Worm (Caenorhabditis elegans) whole organism, L1 larva: ENCODE data around the gene D1046.4.

Experiments used
- C04F5.9 ChIP-seq: sonication (generic microtip); optimal IDR thresholded peaks from 2 replicates; lab custom pipeline; 2016; ENCODE audit warnings: missing genetic modification characterization, missing compliant biosample characterization
- C34B4.2 ChIP-seq: sonication (generic microtip); optimal IDR thresholded peaks from 2 replicates; lab custom pipeline; 2017; ENCODE audit warnings: mild to moderate bottlenecking, missing genetic modification characterization, missing compliant biosample characterization
- F16B12.6 ChIP-seq: fragments of 150-350 bp; optimal IDR thresholded peaks from 2 replicates; lab custom pipeline; 2014; ENCODE audit warnings: missing biosample characterization, missing genetic modification characterization
- Y116A8C.19 ChIP-seq: sonication (generic microtip); optimal IDR thresholded peaks from 2 replicates; lab custom pipeline; 2016; ENCODE audit warnings: missing compliant biosample characterization, missing genetic modification characterization, borderline replicate concordance
- ama-1 ChIP-seq: fragments of 150-350 bp; optimal IDR thresholded peaks from 2 replicates; lab custom pipeline; 2014
- ceh-63 ChIP-seq: fragments of 200-800 bp; sonication (Bioruptor generic); optimal IDR thresholded peaks from 2 replicates; lab custom pipeline; 2018; ENCODE audit warnings: mild to moderate bottlenecking, missing genetic modification characterization, missing compliant biosample characterization
- ceh-8 ChIP-seq: fragments of 200-800 bp; sonication (Bioruptor generic); optimal IDR thresholded peaks from 2 replicates; lab custom pipeline; 2018; ENCODE audit warnings: mild to moderate bottlenecking, missing genetic modification characterization, moderate library complexity, missing compliant biosample characterization
- ceh-82 ChIP-seq, 3 experiments: fragments of 150-350 bp in 1 of 3; sonication (generic microtip) in 2 of 3; optimal IDR thresholded peaks; 2 replicates each; lab custom pipeline; 2014 to 2017; ENCODE audit warnings: missing biosample characterization in 3 of 3, missing genetic modification characterization in 3 of 3
- ceh-88 ChIP-seq: fragments of 200-800 bp; sonication (Bioruptor generic); IDR thresholded peaks from 2 replicates; pipeline ENCODE4 v1.3.6; 2022; ENCODE audit warnings: missing genetic modification characterization, missing compliant biosample characterization
- ces-1 ChIP-seq: fragments of 150-350 bp; optimal IDR thresholded peaks from 2 replicates; lab custom pipeline; 2014; ENCODE audit warnings: missing biosample characterization, missing genetic modification reagents, missing genetic modification characterization
- dpl-1 ChIP-seq, 3 experiments: fragments of 150-350 bp in 2 of 3; sonication (generic microtip) in 1 of 3; optimal IDR thresholded peaks; 2 replicates each; lab custom pipeline; 2014 to 2017; ENCODE audit warnings: missing biosample characterization in 3 of 3, missing genetic modification characterization in 3 of 3, missing genetic modification reagents in 3 of 3
- efl-1 ChIP-seq, 4 experiments: fragments of 150-350 bp; optimal IDR thresholded peaks in 3 of 4; peaks in 1 of 4; 1 replicate in 1 of 4; 2 replicates in 3 of 4; lab custom pipeline; 2014; ENCODE audit warnings: missing biosample characterization in 2 of 4, missing genetic modification characterization in 2 of 4, missing genetic modification reagents in 2 of 4
- fkh-4 ChIP-seq: sonication (generic microtip); optimal IDR thresholded peaks from 2 replicates; lab custom pipeline; 2016; ENCODE audit warnings: missing compliant biosample characterization, missing genetic modification characterization, borderline replicate concordance
- fkh-8 ChIP-seq: sonication (generic microtip); optimal IDR thresholded peaks from 2 replicates; lab custom pipeline; 2016; ENCODE audit warnings: mild to moderate bottlenecking, missing genetic modification characterization, missing compliant biosample characterization
- fos-1 ChIP-seq: fragments of 150-350 bp; optimal IDR thresholded peaks from 2 replicates; lab custom pipeline; 2014; ENCODE audit warnings: missing biosample characterization, missing genetic modification characterization
- hlh-4 ChIP-seq: sonication (generic microtip); optimal IDR thresholded peaks from 2 replicates; lab custom pipeline; 2016; ENCODE audit warnings: mild to moderate bottlenecking, missing genetic modification characterization, missing compliant biosample characterization
- isw-1 ChIP-seq: fragments of 200-800 bp; sonication (Bioruptor generic); IDR thresholded peaks from 2 replicates; pipeline ENCODE4 v1.3.6; 2022; ENCODE audit warnings: missing genetic modification characterization, missing compliant biosample characterization
- lin-13 ChIP-seq: fragments of 150-350 bp; optimal IDR thresholded peaks from 2 replicates; lab custom pipeline; 2014; ENCODE audit warnings: missing biosample characterization, missing genetic modification reagents, missing genetic modification characterization
- lin-14 ChIP-seq: fragments of 200-800 bp; sonication (Bioruptor generic); optimal IDR thresholded peaks from 2 replicates; lab custom pipeline; 2018; ENCODE audit warnings: mild to moderate bottlenecking, missing genetic modification characterization, moderate library complexity, missing compliant biosample characterization
- lin-39 ChIP-seq: fragments of 150-350 bp; optimal IDR thresholded peaks from 2 replicates; lab custom pipeline; 2014; ENCODE audit warnings: missing biosample characterization, missing genetic modification reagents, missing genetic modification characterization
- lsy-2 ChIP-seq, 2 experiments: fragments of 150-350 bp; optimal IDR thresholded peaks; 2 replicates each; lab custom pipeline; 2014; ENCODE audit warnings: missing biosample characterization in 2 of 2, missing genetic modification characterization in 2 of 2
- mdl-1 ChIP-seq, 2 experiments: fragments of 150-350 bp; optimal IDR thresholded peaks; 2 replicates each; lab custom pipeline; 2014 to 2017; ENCODE audit warnings: missing biosample characterization in 2 of 2, missing genetic modification characterization in 2 of 2, inconsistent platforms in 1 of 2
- mef-2 ChIP-seq: fragments of 150-350 bp; optimal IDR thresholded peaks from 2 replicates; lab custom pipeline; 2014; ENCODE audit warnings: missing biosample characterization, missing genetic modification characterization
- mep-1 ChIP-seq: fragments of 150-350 bp; optimal IDR thresholded peaks from 2 replicates; lab custom pipeline; 2014; ENCODE audit warnings: missing biosample characterization, missing genetic modification characterization
- nhr-11 ChIP-seq: fragments of 150-350 bp; optimal IDR thresholded peaks from 2 replicates; lab custom pipeline; 2014; ENCODE audit warnings: missing biosample characterization, missing genetic modification characterization
- nhr-47 ChIP-seq: sonication (generic microtip); optimal IDR thresholded peaks from 2 replicates; lab custom pipeline; 2016; ENCODE audit warnings: mild to moderate bottlenecking, missing genetic modification characterization, moderate library complexity, missing compliant biosample characterization
- nhr-71 ChIP-seq: sonication (generic microtip); optimal IDR thresholded peaks from 2 replicates; lab custom pipeline; 2016; ENCODE audit warnings: mild to moderate bottlenecking, missing genetic modification characterization, moderate library complexity, missing compliant biosample characterization
- nhr-76 ChIP-seq: sonication (generic microtip); optimal IDR thresholded peaks from 2 replicates; lab custom pipeline; 2017; ENCODE audit warnings: missing biosample characterization, missing genetic modification characterization
- nhr-77 ChIP-seq: fragments of 150-350 bp; optimal IDR thresholded peaks from 2 replicates; lab custom pipeline; 2014; ENCODE audit warnings: missing biosample characterization, missing genetic modification characterization
- nhr-85 ChIP-seq: sonication (generic microtip); peaks from one replicate; lab custom pipeline; 2016; ENCODE audit warnings: missing genetic modification characterization, inconsistent platforms, missing compliant biosample characterization
- nhr-90 ChIP-seq: sonication (generic microtip); optimal IDR thresholded peaks from 2 replicates; lab custom pipeline; 2016; ENCODE audit warnings: mild to moderate bottlenecking, missing genetic modification characterization, missing compliant biosample characterization; ENCODE audit not compliant: poor library complexity
- pag-3 ChIP-seq: sonication (generic microtip); optimal IDR thresholded peaks from 2 replicates; lab custom pipeline; 2017; ENCODE audit warnings: missing genetic modification characterization, mild to moderate bottlenecking, missing compliant biosample characterization, antibody characterized with exemption, borderline replicate concordance; ENCODE audit not compliant: insufficient read depth
- skn-1 ChIP-seq: fragments of 150-350 bp; optimal IDR thresholded peaks from 2 replicates; lab custom pipeline; 2014; ENCODE audit warnings: missing biosample characterization, missing genetic modification characterization
- snu-23 ChIP-seq: sonication (generic microtip); optimal IDR thresholded peaks from 2 replicates; lab custom pipeline; 2016; ENCODE audit warnings: missing genetic modification characterization, missing compliant biosample characterization
- sox-4 ChIP-seq: sonication (generic microtip); optimal IDR thresholded peaks from 2 replicates; lab custom pipeline; 2016; ENCODE audit warnings: missing genetic modification characterization, missing compliant biosample characterization
- sptf-1 ChIP-seq: fragments of 150-350 bp; optimal IDR thresholded peaks from 2 replicates; lab custom pipeline; 2014; ENCODE audit warnings: missing biosample characterization, missing genetic modification characterization
- sup-37 ChIP-seq: fragments of 200-800 bp; sonication (Bioruptor generic); optimal IDR thresholded peaks from 2 replicates; lab custom pipeline; 2018; ENCODE audit warnings: mild to moderate bottlenecking, missing genetic modification characterization, missing compliant biosample characterization
- unc-130 ChIP-seq: fragments of 150-350 bp; optimal IDR thresholded peaks from 2 replicates; lab custom pipeline; 2017; ENCODE audit warnings: missing biosample characterization, missing genetic modification characterization, inconsistent platforms
- unc-30 ChIP-seq: sonication (generic microtip); optimal IDR thresholded peaks from 2 replicates; lab custom pipeline; 2017; ENCODE audit warnings: missing biosample characterization, missing genetic modification characterization
- unc-62 ChIP-seq: fragments of 150-350 bp; optimal IDR thresholded peaks from 2 replicates; lab custom pipeline; 2014; ENCODE audit warnings: missing biosample characterization, missing genetic modification reagents, missing genetic modification characterization
- unc-98 ChIP-seq: fragments of 200-800 bp; sonication (Bioruptor generic); IDR thresholded peaks from 2 replicates; pipeline ENCODE4 v1.3.6; 2022; ENCODE audit warnings: missing genetic modification characterization, missing compliant biosample characterization
- vab-15 ChIP-seq: sonication (generic microtip); optimal IDR thresholded peaks from 2 replicates; lab custom pipeline; 2017; ENCODE audit warnings: missing genotype, mild to moderate bottlenecking, missing genetic modification characterization, missing compliant biosample characterization
- xbp-1 ChIP-seq: sonication (generic microtip); optimal IDR thresholded peaks from 2 replicates; lab custom pipeline; 2016; ENCODE audit warnings: missing genetic modification characterization, missing compliant biosample characterization
- zag-1 ChIP-seq: fragments of 150-350 bp; optimal IDR thresholded peaks from 2 replicates; lab custom pipeline; 2014; ENCODE audit warnings: missing biosample characterization, missing genetic modification characterization
- zip-4 ChIP-seq: fragments of 200-800 bp; sonication (Bioruptor generic); optimal IDR thresholded peaks from 2 replicates; lab custom pipeline; 2018; ENCODE audit warnings: mild to moderate bottlenecking, missing genetic modification characterization, moderate library complexity, missing compliant biosample characterization

D1046.4 gene

DNA sequence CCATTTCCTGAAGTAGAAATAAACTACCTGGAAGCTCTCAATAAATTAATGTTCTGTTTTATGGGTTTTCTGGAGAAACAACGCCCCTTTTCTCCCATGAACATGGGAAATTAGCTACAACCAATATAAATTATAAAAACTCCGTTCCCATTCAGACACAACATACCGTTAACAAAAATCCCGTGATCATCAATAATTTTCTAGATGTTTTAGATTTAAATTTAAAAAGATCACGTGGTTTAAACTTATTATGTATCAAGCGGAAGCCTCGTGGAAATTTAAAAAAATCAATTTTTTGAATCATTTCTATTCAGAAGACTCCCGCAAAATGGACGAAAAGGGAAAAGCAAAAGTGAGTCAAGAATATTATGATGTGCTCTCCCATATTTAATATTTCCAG, 32.2 kb downstream of the D1046.4 start, which contains the start of gene C53B4.2:
C53B4.2 (plus strand) TSS at position 301 of the 400 bp plus-strand sequence.
- no peak for TF ChIP-seq fos-1 (tag; lab: Kevin White, UChicago)
- TF ChIP-seq nhr-85 = no peak
- TF ChIP-seq mep-1 (tag; lab: Kevin White, UChicago) = no peak
- no peak for TF ChIP-seq vab-15 (tag; lab: Kevin White, UChicago)
- no peak for TF ChIP-seq unc-30 (tag; lab: Kevin White, UChicago)
- TF ChIP-seq sptf-1 (tag; lab: Kevin White, UChicago) = no peak
- no peak for TF ChIP-seq lin-14
- TF ChIP-seq Y116A8C.19 (tag; lab: Kevin White, UChicago) = no peak
- no peak for TF ChIP-seq skn-1 (tag; lab: Kevin White, UChicago)
- no peak for TF ChIP-seq ama-1 (lab: Kevin White, UChicago)
- TF ChIP-seq fkh-8 (tag; lab: Kevin White, UChicago) = no peak
- TF ChIP-seq C04F5.9 (tag; lab: Kevin White, UChicago) = no peak
- TF ChIP-seq unc-62 = no peak
- no peak for TF ChIP-seq sup-37 (GFP tag; lab: Kevin White, UChicago)
- no peak for TF ChIP-seq lin-39 (tag; lab: Kevin White, UChicago)

DNA sequence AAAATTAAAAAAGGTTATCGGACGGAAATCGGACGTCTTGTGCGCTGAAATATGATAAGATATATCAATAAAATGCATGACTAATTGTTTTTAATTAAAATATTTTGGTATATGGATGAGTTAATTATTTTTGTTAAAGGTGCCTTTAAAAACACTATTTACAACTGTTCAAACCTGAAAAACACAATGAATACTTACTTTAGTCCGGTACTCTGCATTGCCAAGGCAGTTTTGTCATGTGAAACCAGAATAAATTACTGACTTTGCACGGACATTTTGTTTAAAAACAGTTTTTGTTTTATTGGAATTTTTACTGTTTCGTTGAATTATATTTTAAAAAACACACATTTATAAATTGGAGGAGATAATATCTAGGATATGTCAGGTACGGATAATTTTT, 34.3 kb downstream of the D1046.4 start, which contains the start of gene suex-2:
suex-2 (plus strand) TSS at position 301 of the 400 bp plus-strand sequence.
- TF ChIP-seq nhr-90 (tag; lab: Kevin White, UChicago) = no peak
- TF ChIP-seq efl-1 (optimal IDR thresholded peaks at IDR 0.05; lab: Kevin White, UChicago) = no peak
- peak in 1 of 2 experiments; percentile 63 for TF ChIP-seq efl-1 (GFP tag; optimal IDR thresholded peaks at IDR 0.05 in 1 of 2; lab: Kevin White, UChicago)

DNA sequence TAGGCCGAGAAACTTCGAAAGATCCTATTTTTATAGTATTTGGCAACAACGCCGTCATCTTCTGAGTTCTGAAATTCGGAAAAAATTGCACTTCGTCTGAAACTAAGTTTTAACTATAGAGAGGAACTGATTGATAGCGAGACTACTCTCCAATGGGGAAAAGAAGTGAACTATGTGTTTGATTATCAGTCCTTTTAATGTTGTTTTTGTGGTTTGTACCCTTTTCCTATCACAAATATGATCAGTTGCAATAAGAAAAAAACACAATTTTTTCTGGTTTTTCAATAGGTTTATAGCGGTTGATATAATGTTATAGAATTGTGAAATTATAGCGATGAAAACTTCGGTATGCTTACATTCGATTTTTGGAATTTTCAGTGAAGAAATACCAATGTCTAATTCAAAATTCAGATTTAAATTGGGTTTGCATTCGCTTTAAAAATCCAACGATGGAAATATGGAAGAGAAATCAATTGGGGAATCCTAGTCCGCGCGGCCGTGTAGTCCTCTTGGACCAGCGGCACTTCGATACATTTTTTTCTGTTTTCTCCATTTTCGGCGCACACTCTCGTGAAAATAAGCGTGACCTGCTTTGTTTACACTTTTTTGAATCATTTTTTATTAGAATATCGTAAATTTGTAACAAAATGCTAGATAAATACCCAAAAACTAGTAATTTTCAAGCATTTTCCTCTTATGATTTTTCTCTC, 39.7 kb downstream of the D1046.4 start, which contains the start of gene C53B4.3:
C53B4.3 (minus strand) TSS at position 464 of the 710 bp plus-strand sequence.
- peak; percentile 68 for TF ChIP-seq vab-15 (tag; lab: Kevin White, UChicago)
- no peak for TF ChIP-seq ama-1 (lab: Kevin White, UChicago)
- no peak for TF ChIP-seq fos-1 (tag; lab: Kevin White, UChicago)
- TF ChIP-seq lsy-2 (tag; optimal IDR thresholded peaks at IDR 0.05; lab: Kevin White, UChicago) = peak; percentile 66 to 79
- TF ChIP-seq sox-4 = peak; percentile 95
- peak; percentile 68 for TF ChIP-seq isw-1 (GFP tag; lab: Robert Waterston, UW)
- peak in 1 of 2 experiments; percentile 42 for TF ChIP-seq mdl-1 (tag; optimal IDR thresholded peaks at IDR 0.05; lab: Kevin White, UChicago)
- peak; percentile 63 to 67 for TF ChIP-seq efl-1 (optimal IDR thresholded peaks at IDR 0.05; lab: Kevin White, UChicago)
- peak; percentile 59 to 95 for TF ChIP-seq efl-1 (GFP tag; optimal IDR thresholded peaks at IDR 0.05 in 1 of 2; lab: Kevin White, UChicago)
- TF ChIP-seq F16B12.6 (tag; lab: Kevin White, UChicago) = no peak
- peak; percentile 32 for TF ChIP-seq sup-37 (GFP tag; lab: Kevin White, UChicago)
- peak; percentile 66; the same call in 1 of the 2 replicates for TF ChIP-seq ceh-88 (GFP tag; lab: Robert Waterston, UW)
- peak; percentile 53 for TF ChIP-seq zip-4 (GFP tag; lab: Kevin White, UChicago)
- peak; percentile 63 for TF ChIP-seq lin-39 (tag; lab: Kevin White, UChicago)
- peak; percentile 75 for TF ChIP-seq unc-98 (GFP tag; lab: Robert Waterston, UW)
- TF ChIP-seq hlh-4 (tag; lab: Kevin White, UChicago) = peak; percentile 80
- no peak for TF ChIP-seq nhr-11 (tag; lab: Kevin White, UChicago)
- peak; percentile 90 for TF ChIP-seq xbp-1 (tag; lab: Kevin White, UChicago)
- TF ChIP-seq snu-23 (GFP tag; lab: Kevin White, UChicago) = peak; percentile 91
- TF ChIP-seq C34B4.2 (tag; lab: Kevin White, UChicago) = no peak
- TF ChIP-seq nhr-90 (tag; lab: Kevin White, UChicago) = peak; percentile 95
- TF ChIP-seq lin-13 (GFP tag; lab: Kevin White, UChicago) = peak; percentile 34
- TF ChIP-seq zag-1 (tag; lab: Kevin White, UChicago) = no peak
- no peak for TF ChIP-seq nhr-76
- TF ChIP-seq nhr-71 (tag; lab: Kevin White, UChicago) = peak; percentile 93
- TF ChIP-seq nhr-47 (tag; lab: Kevin White, UChicago) = peak; percentile 92
- no peak for TF ChIP-seq mef-2 (tag; lab: Kevin White, UChicago)
- TF ChIP-seq ceh-8 (GFP tag; lab: Kevin White, UChicago) = peak; percentile 76
- TF ChIP-seq fkh-8 (tag; lab: Kevin White, UChicago) = peak; percentile 76
- TF ChIP-seq mep-1 (tag; lab: Kevin White, UChicago) = peak; percentile 49
- TF ChIP-seq fkh-4 (tag; lab: Kevin White, UChicago) = peak; percentile 97
- TF ChIP-seq pag-3 (tag; lab: Kevin White, UChicago) = no peak
- no peak for TF ChIP-seq ces-1
- TF ChIP-seq ceh-82 (tag; optimal IDR thresholded peaks at IDR 0.05; lab: Kevin White, UChicago) = peak; percentile 54 to 70 (median 58)
- no peak for TF ChIP-seq ceh-63 (GFP tag; lab: Kevin White, UChicago)
- no peak for TF ChIP-seq unc-130 (tag; lab: Kevin White, UChicago)
- no peak for TF ChIP-seq nhr-77
- TF ChIP-seq dpl-1 (GFP tag; optimal IDR thresholded peaks at IDR 0.05; lab: Kevin White, UChicago) = peak; percentile 42 to 67 (median 63)
